Fruit fly (Drosophila melanogaster): ENCODE results near the gene CG1647.

Gene CG1647

DNA sequence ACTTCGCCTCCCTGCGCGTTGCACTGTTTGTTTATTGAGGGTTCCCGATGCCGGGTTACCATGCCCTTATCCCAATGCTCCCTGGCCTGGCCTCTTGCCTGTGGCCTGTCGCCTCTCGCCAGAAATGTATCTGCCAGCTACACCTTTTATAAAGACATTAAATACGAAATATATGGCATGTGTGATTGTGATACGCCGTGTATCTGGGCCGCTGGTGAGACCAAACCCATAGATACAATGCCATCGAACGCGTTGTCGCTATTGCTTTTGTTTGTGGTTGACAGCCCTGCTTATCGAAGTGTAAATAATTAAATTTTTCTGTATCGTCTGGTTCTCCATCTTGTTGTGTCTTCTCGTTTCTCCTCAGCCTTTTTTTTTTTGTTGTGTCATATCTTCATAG lies 40.6 kb downstream of the CG1647 start:
- peak; percentile 42 for TF ChIP-seq EcR (GFP tag; optimal IDR thresholded peaks at IDR 0.05)
- no peak for TF ChIP-seq gl (tag; optimal IDR thresholded peaks at IDR 0.05)

DNA sequence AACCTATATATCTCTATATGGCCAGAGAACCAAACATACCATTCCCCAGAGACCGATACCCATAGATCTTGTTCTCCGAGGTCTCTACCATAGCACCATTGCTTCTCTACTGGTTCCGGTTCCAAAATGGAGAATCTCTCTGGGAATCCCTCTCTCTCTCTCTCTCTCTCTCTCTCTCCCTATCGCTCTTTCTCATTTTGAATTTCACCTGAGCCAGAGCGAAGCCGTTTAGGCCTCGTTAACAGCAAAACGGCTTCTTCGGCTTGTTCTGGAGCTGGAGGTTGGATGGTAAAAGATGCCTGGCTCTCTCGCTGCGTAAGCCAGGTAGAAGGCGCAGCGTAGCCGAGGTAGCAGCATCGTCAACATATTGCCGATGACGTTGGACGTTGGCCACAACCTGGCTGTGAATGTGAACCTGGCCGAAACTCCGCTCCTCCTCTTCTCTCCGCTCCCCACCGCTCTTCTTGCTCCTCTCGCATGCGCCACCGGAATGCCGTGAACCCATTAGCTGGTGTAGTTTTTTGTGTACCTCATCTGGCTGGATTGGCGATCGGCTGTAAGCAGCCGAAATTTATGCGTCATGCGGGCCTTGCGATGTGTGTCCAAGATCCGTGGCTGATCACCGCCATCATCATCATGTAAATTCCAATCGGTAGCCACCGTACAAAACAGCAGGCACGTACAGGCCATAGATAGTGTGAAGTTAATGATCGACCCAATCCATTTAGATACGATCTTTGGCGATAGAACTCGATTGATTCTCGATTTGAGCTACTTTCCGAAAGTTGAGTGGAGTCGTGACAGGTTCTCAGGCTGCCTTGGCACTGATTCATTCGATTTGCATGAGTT lies 41.5 kb downstream of the CG1647 start:
- TF ChIP-seq fd96Ca (GFP tag; IDR thresholded peaks at IDR 0.05) (no peak; the same call in 2 of the 3 replicates), D1 (tag; optimal IDR thresholded peaks at IDR 0.05) (no peak), CG13204 (GFP tag; optimal IDR thresholded peaks at IDR 0.05) (peak; percentile 24), CG4496 (GFP tag; IDR thresholded peaks at IDR 0.05) (peak; percentile 61; the same call in 2 of the 3 replicates), Ets98B (GFP tag; IDR thresholded peaks at IDR 0.05) (peak; percentile 48; the same call in 1 of the 2 replicates), Pif1B (GFP tag; optimal IDR thresholded peaks at IDR 0.05) (peak; percentile 57), EcR (GFP tag; optimal IDR thresholded peaks at IDR 0.05) (peak; percentile 70)

dm6 chr3R:28870364-28870763 lies 50.3 kb downstream of the CG1647 start:
- no peak for TF ChIP-seq CG12605 (GFP tag; IDR thresholded peaks at IDR 0.05)
- TF ChIP-seq CG4496 (GFP tag; IDR thresholded peaks at IDR 0.05): no peak
- TF ChIP-seq CG9948 (tag; optimal IDR thresholded peaks at IDR 0.05): no peak
- no peak for TF ChIP-seq Snoo (tag; optimal IDR thresholded peaks at IDR 0.05)
- no peak for TF ChIP-seq fd96Ca (GFP tag; IDR thresholded peaks at IDR 0.05)

DNA sequence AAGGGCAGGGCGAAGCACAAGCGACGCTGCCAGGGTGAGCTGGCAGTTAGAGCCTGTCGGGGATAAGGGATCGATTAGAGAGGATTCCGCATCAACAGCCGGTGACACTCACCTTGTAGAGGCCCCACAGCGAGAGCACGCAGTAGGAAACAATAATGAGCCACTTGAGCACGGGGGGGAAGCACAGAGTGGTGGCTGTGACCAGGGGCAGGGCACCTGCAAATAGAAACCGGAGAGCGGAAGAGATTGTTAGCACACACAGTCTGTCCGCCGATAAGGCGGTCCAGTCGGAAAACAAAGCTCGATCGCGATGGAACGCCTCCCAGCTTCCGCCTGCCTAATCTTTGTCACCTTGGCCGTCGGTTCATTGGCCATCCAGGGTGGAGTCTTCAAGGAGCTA lies 52.6 kb downstream of the CG1647 start, which contains the start of gene Nepl17:
Gene Nepl17 (plus strand): TSS at position 301 of the 400 bp plus-strand sequence.
- TF ChIP-seq CG32121 (GFP tag; IDR thresholded peaks at IDR 0.05): no peak
- no peak for TF ChIP-seq D1 (tag; optimal IDR thresholded peaks at IDR 0.05)
- TF ChIP-seq CG10348 (GFP tag; IDR thresholded peaks at IDR 0.05): no peak
- TF ChIP-seq CG34367 (tag; optimal IDR thresholded peaks at IDR 0.05): no peak
- no peak for TF ChIP-seq CG17806 (tag; optimal IDR thresholded peaks at IDR 0.05)
- TF ChIP-seq CG8301 (tag; optimal IDR thresholded peaks at IDR 0.05): no peak
- no peak for TF ChIP-seq Pif1B (GFP tag; optimal IDR thresholded peaks at IDR 0.05)
- no peak for TF ChIP-seq CG14655 (GFP tag; optimal IDR thresholded peaks at IDR 0.05)
- TF ChIP-seq CG15710 (tag; optimal IDR thresholded peaks at IDR 0.05): no peak
- TF ChIP-seq gl (tag; optimal IDR thresholded peaks at IDR 0.05): no peak
- TF ChIP-seq fd96Ca (GFP tag; IDR thresholded peaks at IDR 0.05): no peak
- TF ChIP-seq CG9948 (tag; optimal IDR thresholded peaks at IDR 0.05): no peak
- TF ChIP-seq CG4496 (GFP tag; IDR thresholded peaks at IDR 0.05): no peak
- TF ChIP-seq Snoo (tag; optimal IDR thresholded peaks at IDR 0.05): no peak
- no peak for TF ChIP-seq CG13204 (GFP tag; optimal IDR thresholded peaks at IDR 0.05)
- TF ChIP-seq Ets98B (GFP tag; IDR thresholded peaks at IDR 0.05): no peak
- TF ChIP-seq rn (GFP tag; IDR thresholded peaks at IDR 0.05): no peak
- no peak for TF ChIP-seq CG8159 (tag; optimal IDR thresholded peaks at IDR 0.05)
- no peak for TF ChIP-seq CG12605 (GFP tag; IDR thresholded peaks at IDR 0.05)

Measured in whole organism, pupa.